Worm (Caenorhabditis elegans) whole organism, early embryonic: Measurements from ENCODE around the gene aqp-8.

Experiments used
- ama-1 ChIP-seq: fragments of 150-350 bp; optimal IDR thresholded peaks from 2 replicates; lab custom pipeline; 2014
- ets-7 ChIP-seq: sonication (generic microtip); optimal IDR thresholded peaks from 2 replicates; lab custom pipeline; 2016; ENCODE audit warnings: missing genotype, missing genetic modification characterization, missing compliant biosample characterization
- flt-1 ChIP-seq: fragments of 200-800 bp; sonication (Bioruptor generic); IDR thresholded peaks from 2 replicates; pipeline ENCODE4 v1.3.6; 2022; ENCODE audit warnings: missing genetic modification characterization, missing compliant biosample characterization
- hmbx-1 ChIP-seq: sonication (generic microtip); optimal IDR thresholded peaks from 2 replicates; lab custom pipeline; 2016; ENCODE audit warnings: mild to moderate bottlenecking, missing genetic modification characterization, missing compliant biosample characterization
- hmg-4 ChIP-seq: fragments of 200-800 bp; sonication (Bioruptor generic); optimal IDR thresholded peaks from 2 replicates; lab custom pipeline; 2018; ENCODE audit warnings: mild to moderate bottlenecking, missing genetic modification characterization, missing compliant biosample characterization
- hnd-1 ChIP-seq: sonication (generic microtip); optimal IDR thresholded peaks from 2 replicates; lab custom pipeline; 2016; ENCODE audit warnings: missing genetic modification characterization, missing compliant biosample characterization
- tbx-37 ChIP-seq: fragments of 200-800 bp; sonication (Bioruptor generic); conservative IDR thresholded peaks from 2 replicates; pipeline ENCODE4 v1.3.6; 2022; ENCODE audit warnings: missing genetic modification reagents, missing genetic modification characterization, missing compliant biosample characterization

- no peak for TF ChIP-seq ama-1 (lab: Kevin White, UChicago)
- no peak for TF ChIP-seq hmg-4
- TF ChIP-seq hmbx-1 (tag; lab: Kevin White, UChicago) = no peak
- no peak for TF ChIP-seq tbx-37 (GFP tag; lab: Robert Waterston, UW)
- no peak for TF ChIP-seq hnd-1
- TF ChIP-seq flt-1 = no peak
- no peak for TF ChIP-seq ets-7 (tag; lab: Kevin White, UChicago)
These were observed 10.0 kb downstream of the aqp-8 start for ce11 chrX:4694611-4695370.
